Worm (Caenorhabditis elegans) whole organism, L1 larva: Measurements from ENCODE around the gene srbc-8.

Source experiments
- egl-27 ChIP-seq, 2 experiments: fragments of 150-350 bp in 1 of 2; sonication (generic microtip); optimal IDR thresholded peaks; 3 replicates each; lab custom pipeline; 2017 to 2018; ENCODE audit warnings: missing biosample characterization in 2 of 2, missing genetic modification characterization in 2 of 2, missing genetic modification reagents in 2 of 2
- snpc-4 ChIP-seq: fragments of 150-350 bp; optimal IDR thresholded peaks from 2 replicates; lab custom pipeline; 2014; ENCODE audit warnings: missing biosample characterization, missing genetic modification characterization
- unc-130 ChIP-seq: fragments of 150-350 bp; optimal IDR thresholded peaks from 2 replicates; lab custom pipeline; 2017; ENCODE audit warnings: missing biosample characterization, missing genetic modification characterization, inconsistent platforms

- no peak for TF ChIP-seq snpc-4 (tag; lab: Kevin White, UChicago)
- TF ChIP-seq unc-130, result no peak
- no peak for TF ChIP-seq egl-27 (tag; optimal IDR thresholded peaks at IDR 0.05; lab: Kevin White, UChicago)
Measured at ce11 chrV:7451421-7451820, 33.5 kb downstream of the srbc-8 start, which contains the start of gene try-11.
